Worm (Caenorhabditis elegans): ENCODE data around the gene C08G5.6.

Gene C08G5.6

ce11 chrII:762942-763341, 7.4 kb upstream of the C08G5.6 start:
- TF ChIP-seq dao-5 (tag; optimal IDR thresholded peaks at IDR 0.05) (no peak), him-1 (tag; optimal IDR thresholded peaks at IDR 0.05) (no peak)

DNA sequence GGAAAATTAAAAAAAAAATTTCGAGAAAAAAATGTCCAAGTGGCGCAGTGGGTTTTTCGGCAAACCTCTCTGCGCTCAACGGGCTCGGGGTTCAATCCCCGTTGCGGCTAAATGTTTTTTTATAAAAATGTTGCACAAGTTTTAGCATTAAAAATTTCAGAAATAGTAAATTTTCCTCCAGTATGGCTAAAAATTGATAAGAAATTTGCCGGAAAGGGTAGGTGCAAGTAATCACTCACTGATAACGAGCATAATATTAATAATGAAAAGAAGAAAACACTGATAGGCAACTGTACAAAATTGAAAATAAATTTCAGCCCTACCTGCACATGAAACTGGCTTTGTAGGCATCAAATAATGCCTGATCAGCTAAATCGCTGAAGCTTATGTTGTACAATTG, 6.0 kb upstream of the C08G5.6 start:
- TF ChIP-seq dao-5 (tag; optimal IDR thresholded peaks at IDR 0.05) (no peak), him-1 (tag; optimal IDR thresholded peaks at IDR 0.05) (no peak), W03F9.2 (tag; optimal IDR thresholded peaks at IDR 0.05) (no peak)

DNA sequence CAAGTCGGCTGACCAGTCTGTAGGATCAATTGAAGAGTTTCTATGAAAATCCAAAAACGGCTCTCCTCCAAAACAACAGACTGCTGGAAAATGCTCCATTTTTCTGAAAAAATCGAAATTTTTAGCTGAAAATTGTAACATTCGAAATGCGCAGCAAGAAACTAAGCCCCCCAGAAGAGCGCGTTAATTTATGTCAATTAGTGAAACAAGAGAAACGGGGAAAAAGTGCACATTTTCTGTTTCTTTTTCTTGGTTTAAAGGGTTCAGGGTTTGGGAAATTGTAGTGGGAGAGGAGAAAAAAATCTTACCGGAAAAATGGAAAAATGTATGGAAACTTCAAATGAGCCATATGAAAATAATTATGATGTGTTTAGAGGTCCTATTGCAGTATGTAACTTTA, 5.1 kb upstream of the C08G5.6 start, which contains the start of gene C08G5.7:
TSS of gene C08G5.7 (minus strand) at position 101 of the 400 bp plus-strand sequence.
- no peak for TF ChIP-seq him-1 (tag; optimal IDR thresholded peaks at IDR 0.05)
- no peak for TF ChIP-seq W03F9.2 (tag; optimal IDR thresholded peaks at IDR 0.05)
- no peak for TF ChIP-seq dao-5 (tag; optimal IDR thresholded peaks at IDR 0.05)

- TF ChIP-seq W03F9.2 (tag; optimal IDR thresholded peaks at IDR 0.05) (no peak), dao-5 (tag; optimal IDR thresholded peaks at IDR 0.05) (no peak), him-1 (tag; optimal IDR thresholded peaks at IDR 0.05) (no peak)
These were observed 1.1 kb upstream of the C08G5.6 start for ce11 chrII:769250-769649.

- no peak for TF ChIP-seq dao-5 (tag; optimal IDR thresholded peaks at IDR 0.05)
These were observed 3.5 kb downstream of the C08G5.6 start for ce11 chrII:773830-774229.

DNA sequence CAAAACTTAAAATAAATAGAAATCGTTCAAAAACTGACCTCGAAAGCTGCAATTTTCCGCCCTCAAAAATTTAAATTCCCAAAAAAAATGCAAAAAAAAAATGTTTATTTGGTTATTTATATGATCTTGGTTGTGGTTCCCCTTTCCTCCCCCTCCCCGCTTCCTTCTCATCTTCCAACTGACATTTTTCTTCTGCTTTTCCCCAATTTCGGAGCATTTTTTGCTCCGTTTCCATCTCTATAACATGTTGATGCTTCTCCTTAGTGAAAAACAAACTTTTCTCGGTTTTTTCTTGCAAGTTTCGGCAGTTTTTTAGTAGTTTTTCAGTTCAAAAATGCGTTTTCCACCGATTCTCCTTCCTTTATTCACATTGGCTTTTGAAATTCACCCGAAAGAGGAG, 4.7 kb downstream of the C08G5.6 start, which contains the start of gene Y39F10A.1:
TSS of gene Y39F10A.1 (plus strand) at position 301 of the 400 bp plus-strand sequence.
- no peak for TF ChIP-seq dao-5 (tag; optimal IDR thresholded peaks at IDR 0.05)
- no peak for TF ChIP-seq him-1 (tag; optimal IDR thresholded peaks at IDR 0.05)
- no peak for TF ChIP-seq W03F9.2 (tag; optimal IDR thresholded peaks at IDR 0.05)

DNA sequence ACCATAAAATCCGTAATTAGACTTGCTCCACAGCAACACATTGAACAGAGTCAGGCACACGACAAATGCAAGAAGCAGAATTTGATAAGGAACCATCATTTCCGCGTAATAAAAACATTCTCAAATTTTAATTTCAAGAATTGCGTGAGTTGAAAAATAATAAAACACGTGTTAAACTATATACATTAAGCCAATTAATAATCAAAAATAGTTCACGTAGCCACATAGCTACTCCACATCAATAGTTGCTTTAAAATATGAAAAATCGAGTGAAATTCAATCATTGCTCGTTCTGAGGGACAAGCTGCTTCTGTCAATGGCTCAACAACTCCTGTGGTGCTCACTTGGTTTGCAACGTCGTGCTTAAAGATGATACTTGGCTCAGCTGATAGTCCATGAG, 12.6 kb downstream of the C08G5.6 start, which contains the start of gene Y39F10A.3:
TSS of gene Y39F10A.3 (minus strand) at position 101 of the 400 bp plus-strand sequence.
- TF ChIP-seq W03F9.2 (tag; optimal IDR thresholded peaks at IDR 0.05) (no peak), dao-5 (tag; optimal IDR thresholded peaks at IDR 0.05) (no peak)

DNA sequence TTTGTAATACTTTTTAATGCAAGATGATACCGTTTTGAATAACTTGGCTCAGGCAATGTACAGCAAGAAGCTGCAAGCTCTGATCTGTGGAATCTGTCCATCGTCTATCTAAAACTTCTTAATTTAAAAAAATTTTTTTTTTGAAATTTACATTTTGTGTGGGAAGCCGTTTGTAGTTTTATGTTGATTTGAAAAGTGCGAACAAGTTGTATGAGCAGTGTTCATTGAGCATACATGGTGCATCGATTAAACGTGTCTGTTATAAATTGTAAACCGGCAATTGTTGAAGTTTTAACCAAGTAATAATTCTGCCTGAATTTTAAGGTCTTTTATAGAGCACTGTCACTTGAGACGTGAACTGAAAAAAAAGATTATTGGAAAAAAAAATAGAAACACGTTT, 13.2 kb downstream of the C08G5.6 start, which contains the start of gene Y39F10A.6:
TSS of gene Y39F10A.6 (minus strand) at position 101 of the 400 bp plus-strand sequence.
- TF ChIP-seq him-1 (tag; optimal IDR thresholded peaks at IDR 0.05) (no peak), dao-5 (tag; optimal IDR thresholded peaks at IDR 0.05) (no peak), W03F9.2 (tag; optimal IDR thresholded peaks at IDR 0.05) (no peak)

- TF ChIP-seq dao-5 (tag; optimal IDR thresholded peaks at IDR 0.05) (no peak), him-1 (tag; optimal IDR thresholded peaks at IDR 0.05) (no peak), W03F9.2 (tag; optimal IDR thresholded peaks at IDR 0.05) (no peak)
These were observed 16.6 kb downstream of the C08G5.6 start, which contains the start of gene F46F5.16 for ce11 chrII:786938-787337. TSS of gene F46F5.16 (plus strand) at chrII:787238.

DNA sequence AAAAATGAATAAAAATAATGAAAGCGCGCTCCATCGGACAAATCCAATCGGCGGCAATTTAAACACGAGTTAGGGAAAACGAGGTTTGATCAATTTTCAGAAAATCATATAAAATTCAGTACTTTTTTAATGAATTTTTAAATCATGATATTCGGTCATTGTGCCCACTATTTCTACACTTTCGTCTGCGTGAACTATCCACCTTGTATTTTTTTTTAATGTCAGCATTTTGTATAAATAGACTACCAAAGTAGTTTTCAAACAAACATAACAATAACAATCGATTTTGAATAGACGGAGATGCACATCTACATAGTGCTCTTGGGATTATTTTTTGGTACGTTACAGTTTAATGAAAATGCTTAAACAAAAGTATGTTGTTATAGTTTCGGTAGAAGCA, 17.8 kb downstream of the C08G5.6 start, which contains the start of gene F46F5.15:
TSS of gene F46F5.15 (plus strand) at position 301 of the 400 bp plus-strand sequence.
- TF ChIP-seq W03F9.2 (tag; optimal IDR thresholded peaks at IDR 0.05) (no peak), dao-5 (tag; optimal IDR thresholded peaks at IDR 0.05) (no peak), him-1 (tag; optimal IDR thresholded peaks at IDR 0.05) (no peak)

ce11 chrII:791828-792227, 21.5 kb downstream of the C08G5.6 start, which contains the start of gene F46F5.1:
TSS of gene F46F5.1 (minus strand) at chrII:791928.
- no peak for TF ChIP-seq W03F9.2 (tag; optimal IDR thresholded peaks at IDR 0.05)
- no peak for TF ChIP-seq dao-5 (tag; optimal IDR thresholded peaks at IDR 0.05)
- TF ChIP-seq him-1 (tag; optimal IDR thresholded peaks at IDR 0.05), result no peak

DNA sequence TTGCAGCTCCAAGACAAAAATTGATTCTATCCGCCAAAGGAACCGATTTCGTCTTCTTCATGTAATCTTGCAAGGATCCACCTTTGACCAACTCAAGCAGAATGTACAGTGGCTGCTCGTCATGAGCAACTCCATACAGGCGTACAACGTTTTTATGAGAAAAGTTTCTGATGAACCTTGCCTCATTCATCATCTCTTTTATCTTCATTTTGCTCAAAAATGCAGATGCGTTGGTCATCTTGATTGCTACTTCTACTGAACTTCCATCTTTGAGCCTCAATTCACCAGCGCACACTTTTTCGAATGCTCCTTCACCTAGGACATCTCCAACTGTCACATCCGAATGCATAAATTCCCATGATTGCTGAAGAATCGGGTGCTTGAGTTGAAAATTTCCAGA, 26.6 kb downstream of the C08G5.6 start:
- TF ChIP-seq dao-5 (tag; optimal IDR thresholded peaks at IDR 0.05), result no peak
- TF ChIP-seq him-1 (tag; optimal IDR thresholded peaks at IDR 0.05), result no peak
- no peak for TF ChIP-seq W03F9.2 (tag; optimal IDR thresholded peaks at IDR 0.05)

- no peak for TF ChIP-seq him-1 (tag; optimal IDR thresholded peaks at IDR 0.05)
- no peak for TF ChIP-seq dao-5 (tag; optimal IDR thresholded peaks at IDR 0.05)
- no peak for TF ChIP-seq W03F9.2 (tag; optimal IDR thresholded peaks at IDR 0.05)
These were observed 27.1 kb downstream of the C08G5.6 start for ce11 chrII:797445-797844.

DNA sequence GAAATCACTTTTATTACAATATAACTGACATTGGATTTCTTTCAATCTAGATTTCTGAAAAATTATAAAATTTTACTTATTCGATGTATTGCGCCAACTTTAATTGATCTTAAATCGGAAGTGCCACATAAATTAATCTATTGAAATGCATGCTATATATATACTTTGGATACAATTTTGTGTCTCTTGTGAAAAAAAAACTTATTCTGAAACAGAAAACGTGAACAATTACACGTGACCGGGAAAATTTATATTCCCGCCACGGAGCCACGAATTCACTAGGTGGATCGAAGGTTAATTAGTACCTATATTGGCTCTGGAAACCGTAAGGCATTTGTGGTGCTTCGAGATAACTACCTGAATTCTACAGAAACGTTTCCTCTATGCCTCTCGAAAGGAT, 29.3 kb downstream of the C08G5.6 start, which contains the start of gene F46F5.14:
TSS of gene F46F5.14 (plus strand) at position 301 of the 400 bp plus-strand sequence.
- TF ChIP-seq dao-5 (tag; optimal IDR thresholded peaks at IDR 0.05), result no peak
- TF ChIP-seq W03F9.2 (tag; optimal IDR thresholded peaks at IDR 0.05), result no peak
- no peak for TF ChIP-seq him-1 (tag; optimal IDR thresholded peaks at IDR 0.05)

- TF ChIP-seq W03F9.2 (tag; optimal IDR thresholded peaks at IDR 0.05) (no peak), him-1 (tag; optimal IDR thresholded peaks at IDR 0.05) (no peak), dao-5 (tag; optimal IDR thresholded peaks at IDR 0.05) (no peak)
These were observed 32.7 kb downstream of the C08G5.6 start, which contains the start of gene F46F5.13 for ce11 chrII:803009-803408. TSS of gene F46F5.13 (plus strand) at chrII:803309.

All from whole organism, L4/young adult.